Worm (Caenorhabditis elegans) whole organism, L1 larva: ENCODE data around the gene nhr-136.
"Not testable (repeated sequence)": the region's sequence is repeated elsewhere in the genome, so short reads cannot be mapped to it uniquely, and the experiment has no call there.

Experiments
- F16B12.6 ChIP-seq: fragments of 150-350 bp; optimal IDR thresholded peaks from 2 replicates; lab custom pipeline; 2014; ENCODE audit warnings: missing biosample characterization, missing genetic modification characterization
- Y116A8C.19 ChIP-seq: sonication (generic microtip); optimal IDR thresholded peaks from 2 replicates; lab custom pipeline; 2016; ENCODE audit warnings: missing compliant biosample characterization, missing genetic modification characterization, borderline replicate concordance
- alr-1 ChIP-seq: fragments of 200-800 bp; sonication (Bioruptor generic); optimal IDR thresholded peaks from 2 replicates; lab custom pipeline; 2018; ENCODE audit warnings: borderline replicate concordance, mild to moderate bottlenecking, missing genetic modification characterization, missing compliant biosample characterization
- aly-2 ChIP-seq: fragments of 150-350 bp; optimal IDR thresholded peaks from 2 replicates; lab custom pipeline; 2014; ENCODE audit warnings: missing biosample characterization, missing genetic modification characterization
- ama-1 ChIP-seq: fragments of 150-350 bp; optimal IDR thresholded peaks from 2 replicates; lab custom pipeline; 2014
- ceh-63 ChIP-seq: fragments of 200-800 bp; sonication (Bioruptor generic); optimal IDR thresholded peaks from 2 replicates; lab custom pipeline; 2018; ENCODE audit warnings: mild to moderate bottlenecking, missing genetic modification characterization, missing compliant biosample characterization
- ces-1 ChIP-seq: fragments of 150-350 bp; optimal IDR thresholded peaks from 2 replicates; lab custom pipeline; 2014; ENCODE audit warnings: missing biosample characterization, missing genetic modification reagents, missing genetic modification characterization
- dsc-1 ChIP-seq: sonication (generic microtip); optimal IDR thresholded peaks from 2 replicates; lab custom pipeline; 2016; ENCODE audit warnings: mild to moderate bottlenecking, missing genetic modification characterization, missing compliant biosample characterization
- efl-1 ChIP-seq, 4 experiments: fragments of 150-350 bp; optimal IDR thresholded peaks in 3 of 4; peaks in 1 of 4; 1 replicate in 1 of 4; 2 replicates in 3 of 4; lab custom pipeline; 2014; ENCODE audit warnings: missing biosample characterization in 2 of 4, missing genetic modification characterization in 2 of 4, missing genetic modification reagents in 2 of 4
- elt-2 ChIP-seq: sonication (generic microtip); optimal IDR thresholded peaks from 2 replicates; lab custom pipeline; 2016; ENCODE audit warnings: missing genetic modification characterization, mild to moderate bottlenecking, inconsistent platforms, missing compliant biosample characterization, missing genetic modification reagents
- ets-5 ChIP-seq: fragments of 200-800 bp; sonication (Bioruptor generic); IDR thresholded peaks from 2 replicates; pipeline ENCODE4 v1.3.6; 2022; ENCODE audit warnings: missing genetic modification characterization, missing compliant biosample characterization
- fkh-10 ChIP-seq: sonication (generic microtip); optimal IDR thresholded peaks from 2 replicates; lab custom pipeline; 2017; ENCODE audit warnings: missing biosample characterization, missing genetic modification reagents, missing genetic modification characterization
- grh-1 ChIP-seq: fragments of 200-800 bp; sonication (Bioruptor generic); IDR thresholded peaks from 2 replicates; pipeline ENCODE4 v1.3.6; 2022; ENCODE audit warnings: missing genetic modification reagents, missing genetic modification characterization, missing compliant biosample characterization
- irx-1 ChIP-seq: sonication (generic microtip); optimal IDR thresholded peaks from 2 replicates; lab custom pipeline; 2016; ENCODE audit warnings: missing genetic modification characterization, missing compliant biosample characterization
- isw-1 ChIP-seq: fragments of 200-800 bp; sonication (Bioruptor generic); IDR thresholded peaks from 2 replicates; pipeline ENCODE4 v1.3.6; 2022; ENCODE audit warnings: missing genetic modification characterization, missing compliant biosample characterization
- jun-1 ChIP-seq: fragments of 150-350 bp; optimal IDR thresholded peaks from 2 replicates; lab custom pipeline; 2014; ENCODE audit warnings: missing biosample characterization, missing genetic modification reagents, missing genetic modification characterization
- lin-35 ChIP-seq, 2 experiments: fragments of 150-350 bp; optimal IDR thresholded peaks; 2 replicates each; lab custom pipeline; 2014; ENCODE audit warnings: missing biosample characterization in 2 of 2, missing genetic modification characterization in 2 of 2, missing genetic modification reagents in 2 of 2
- mef-2 ChIP-seq: fragments of 150-350 bp; optimal IDR thresholded peaks from 2 replicates; lab custom pipeline; 2014; ENCODE audit warnings: missing biosample characterization, missing genetic modification characterization
- nhr-20 ChIP-seq: sonication (generic microtip); optimal IDR thresholded peaks from 2 replicates; lab custom pipeline; 2016; ENCODE audit warnings: mild to moderate bottlenecking, missing genetic modification characterization, missing compliant biosample characterization
- nhr-28 ChIP-seq: fragments of 150-350 bp; optimal IDR thresholded peaks from 2 replicates; lab custom pipeline; 2014; ENCODE audit warnings: missing biosample characterization, missing genetic modification characterization
- nhr-47 ChIP-seq: sonication (generic microtip); optimal IDR thresholded peaks from 2 replicates; lab custom pipeline; 2016; ENCODE audit warnings: mild to moderate bottlenecking, missing genetic modification characterization, moderate library complexity, missing compliant biosample characterization
- nhr-71 ChIP-seq: sonication (generic microtip); optimal IDR thresholded peaks from 2 replicates; lab custom pipeline; 2016; ENCODE audit warnings: mild to moderate bottlenecking, missing genetic modification characterization, moderate library complexity, missing compliant biosample characterization
- nhr-76 ChIP-seq: sonication (generic microtip); optimal IDR thresholded peaks from 2 replicates; lab custom pipeline; 2017; ENCODE audit warnings: missing biosample characterization, missing genetic modification characterization
- nhr-85 ChIP-seq: sonication (generic microtip); peaks from one replicate; lab custom pipeline; 2016; ENCODE audit warnings: missing genetic modification characterization, inconsistent platforms, missing compliant biosample characterization
- pqm-1 ChIP-seq: sonication (generic microtip); optimal IDR thresholded peaks from 3 replicates; lab custom pipeline; 2017; ENCODE audit warnings: missing biosample characterization, missing genetic modification characterization
- rnt-1 ChIP-seq: sonication (generic microtip); optimal IDR thresholded peaks from 2 replicates; lab custom pipeline; 2016; ENCODE audit warnings: mild to moderate bottlenecking, missing genetic modification characterization, moderate library complexity, missing compliant biosample characterization
- snu-23 ChIP-seq: sonication (generic microtip); optimal IDR thresholded peaks from 2 replicates; lab custom pipeline; 2016; ENCODE audit warnings: missing genetic modification characterization, missing compliant biosample characterization
- sox-4 ChIP-seq: sonication (generic microtip); optimal IDR thresholded peaks from 2 replicates; lab custom pipeline; 2016; ENCODE audit warnings: missing genetic modification characterization, missing compliant biosample characterization
- swsn-7 ChIP-seq: sonication (generic microtip); optimal IDR thresholded peaks from 2 replicates; lab custom pipeline; 2016; ENCODE audit warnings: missing genetic modification characterization, missing compliant biosample characterization
- unc-130 ChIP-seq: fragments of 150-350 bp; optimal IDR thresholded peaks from 2 replicates; lab custom pipeline; 2017; ENCODE audit warnings: missing biosample characterization, missing genetic modification characterization, inconsistent platforms
- unc-62 ChIP-seq: fragments of 150-350 bp; optimal IDR thresholded peaks from 2 replicates; lab custom pipeline; 2014; ENCODE audit warnings: missing biosample characterization, missing genetic modification reagents, missing genetic modification characterization
- vab-15 ChIP-seq: sonication (generic microtip); optimal IDR thresholded peaks from 2 replicates; lab custom pipeline; 2017; ENCODE audit warnings: missing genotype, mild to moderate bottlenecking, missing genetic modification characterization, missing compliant biosample characterization
- xbp-1 ChIP-seq: sonication (generic microtip); optimal IDR thresholded peaks from 2 replicates; lab custom pipeline; 2016; ENCODE audit warnings: missing genetic modification characterization, missing compliant biosample characterization

nhr-136 gene

ce11 chrV:12115150-12115549 lies 8.2 kb downstream of the nhr-136 start:
- no peak for TF ChIP-seq fkh-10 (GFP tag; lab: Kevin White, UChicago)
- TF ChIP-seq nhr-85 (tag; lab: Kevin White, UChicago), result no peak
- peak; percentile 7 for TF ChIP-seq nhr-71 (tag; lab: Kevin White, UChicago)
- peak; percentile 1 for TF ChIP-seq elt-2 (tag; lab: Kevin White, UChicago)
- TF ChIP-seq alr-1 (tag; lab: Kevin White, UChicago), result no peak
- TF ChIP-seq nhr-20, result peak; percentile 6

ce11 chrV:12117567-12118053 lies 10.7 kb downstream of the nhr-136 start, which contains the start of gene C13C4.8:
TSS of gene C13C4.8 (plus strand) at chrV:12118003.
- TF ChIP-seq grh-1, result no peak

ce11 chrV:12120381-12120780 lies 13.4 kb downstream of the nhr-136 start, which contains the start of gene C13C4.7:
TSS of gene C13C4.7 (minus strand) at chrV:12120481.
- TF ChIP-seq unc-130 (tag; lab: Kevin White, UChicago), result no peak
- TF ChIP-seq unc-62 (GFP tag; lab: Kevin White, UChicago), result no peak
- TF ChIP-seq F16B12.6 (tag; lab: Kevin White, UChicago), result no peak
- TF ChIP-seq irx-1 (tag; lab: Kevin White, UChicago), result no peak
- no peak for TF ChIP-seq efl-1 (optimal IDR thresholded peaks at IDR 0.05; lab: Kevin White, UChicago)
- TF ChIP-seq efl-1 (GFP tag; optimal IDR thresholded peaks at IDR 0.05 in 1 of 2; lab: Kevin White, UChicago), result no peak
- no peak for TF ChIP-seq ama-1 (lab: Kevin White, UChicago)
- TF ChIP-seq rnt-1 (tag; lab: Kevin White, UChicago), result no peak
- TF ChIP-seq sox-4 (tag; lab: Kevin White, UChicago), result no peak
- no peak for TF ChIP-seq swsn-7 (tag; lab: Kevin White, UChicago)
- TF ChIP-seq lin-35 (GFP tag; optimal IDR thresholded peaks at IDR 0.05; lab: Kevin White, UChicago), result no peak
- no peak for TF ChIP-seq nhr-47
- no peak for TF ChIP-seq vab-15
- no peak for TF ChIP-seq mef-2 (tag; lab: Kevin White, UChicago)
- no peak for TF ChIP-seq dsc-1 (tag; lab: Kevin White, UChicago)

- TF ChIP-seq isw-1 (no peak), swsn-7 (tag; lab: Kevin White, UChicago) (no peak), xbp-1 (tag; lab: Kevin White, UChicago) (no peak), nhr-28 (tag; lab: Kevin White, UChicago) (no peak), ets-5 (GFP tag; lab: Robert Waterston, UW) (no peak), ces-1 (no peak), dsc-1 (tag; lab: Kevin White, UChicago) (no peak), pqm-1 (tag; lab: Kevin White, UChicago) (no peak), Y116A8C.19 (no peak), snu-23 (no peak)
Measured at ce11 chrV:12121274-12121673, 14.3 kb downstream of the nhr-136 start, which contains the start of gene C13C4.6. TSS of gene C13C4.6 (plus strand) at chrV:12121574.

- TF ChIP-seq nhr-76; aly-2 (tag; lab: Kevin White, UChicago); ceh-63 (GFP tag; lab: Kevin White, UChicago): not testable (repeated sequence)
Measured at ce11 chrV:12130688-12131087, 23.7 kb downstream of the nhr-136 start, which contains the start of gene C27A7.6. TSS of gene C27A7.6 (minus strand) at chrV:12130788.

ce11 chrV:12131157-12131556 lies 24.2 kb downstream of the nhr-136 start, which contains the start of gene enpp-1:
TSS of gene enpp-1 (plus strand) at chrV:12131457.
- TF ChIP-seq sox-4, jun-1, pqm-1 (tag; lab: Kevin White, UChicago): not testable (repeated sequence)
- TF ChIP-seq, all 84 proteins: peak for 0; not testable (repeated sequence) for 84
